Fruit fly (Drosophila melanogaster) whole organism, embryonic: Measurements from ENCODE around the gene CG11454.

Experiments used
- CG2129 ChIP-seq: fragments of 200-800 bp; sonication (Bioruptor generic); IDR thresholded peaks from 2 replicates; pipeline ENCODE4 v1.3.6; 2022; ENCODE audit warnings: missing biosample characterization, missing genetic modification characterization; ENCODE audit not compliant: partially characterized antibody
- CG6272 ChIP-seq: fragments of 200-800 bp; sonication (Bioruptor generic); IDR thresholded peaks from 2 replicates; pipeline ENCODE4 v1.3.6; 2022; ENCODE audit warnings: missing biosample characterization, missing genetic modification characterization
- CG7928 ChIP-seq: fragments of 200-800 bp; sonication (Bioruptor generic); optimal IDR thresholded peaks from 2 replicates; lab custom pipeline; 2017; ENCODE audit warnings: missing biosample characterization, mild to moderate bottlenecking, missing genetic modification characterization
- CG8765 ChIP-seq: fragments of 200-800 bp; sonication (Bioruptor generic); IDR thresholded peaks from 2 replicates; pipeline ENCODE4 v1.3.6; 2022; ENCODE audit warnings: missing biosample characterization, missing genetic modification characterization
- Sin3A ChIP-seq: fragments of >200 bp; optimal IDR thresholded peaks from 2 replicates; lab custom pipeline; 2018
- Sry-β ChIP-seq: fragments of 200-800 bp; sonication (Bioruptor generic); optimal IDR thresholded peaks from 2 replicates; lab custom pipeline; 2018; ENCODE audit warnings: missing biosample characterization, mild to moderate bottlenecking, missing genetic modification characterization, moderate library complexity
- nom ChIP-seq: fragments of 200-800 bp; sonication (Bioruptor generic); optimal IDR thresholded peaks from 2 replicates; lab custom pipeline; 2017; ENCODE audit warnings: missing biosample characterization, missing genetic modification characterization, mild to moderate bottlenecking, moderate library complexity, missing genetic modification reagents
- sc ChIP-seq, 3 experiments: fragments of >200 bp in 2 of 3; fragments of 200-800 bp in 1 of 3; sonication (Bioruptor generic) in 1 of 3; optimal IDR thresholded peaks; 2 replicates in 2 of 3; 3 replicates in 1 of 3; lab custom pipeline; 2017; ENCODE audit warnings: mild to moderate bottlenecking in 1 of 3, missing biosample characterization in 1 of 3, missing genetic modification characterization in 1 of 3, missing genetic modification reagents in 1 of 3

dm6 chr2L:117750-118149, 25.4 kb upstream of the CG11454 start:
- TF ChIP-seq sc (optimal IDR thresholded peaks at IDR 0.05; lab: Kevin White, UChicago) (no peak), sc (GFP tag; optimal IDR thresholded peaks at IDR 0.05; lab: Kevin White, UChicago) (no peak), Sry-β (GFP tag; lab: Kevin White, UChicago) (no peak), CG6272 (GFP tag; lab: Robert Waterston, UW) (no peak), CG2129 (GFP tag; lab: Robert Waterston, UW) (no peak), CG7928 (GFP tag; lab: Kevin White, UChicago) (no peak), Sin3A (no peak), CG8765 (GFP tag; lab: Robert Waterston, UW) (no peak), nom (GFP tag; lab: Kevin White, UChicago) (no peak)
